Fruit fly (Drosophila melanogaster) whole organism, pupa: ENCODE data around the gene Ir87a.

ENCODE experiments used
- CG12605 ChIP-seq: fragments of 200-800 bp; sonication (Bioruptor generic); IDR thresholded peaks from 2 replicates; pipeline ENCODE4 v1.3.6; 2022; ENCODE audit warnings: missing biosample characterization, missing genetic modification characterization
- CG13204 ChIP-seq: fragments of 200-800 bp; sonication (Bioruptor generic); optimal IDR thresholded peaks from 2 replicates; lab custom pipeline; 2018; ENCODE audit warnings: missing biosample characterization, mild to moderate bottlenecking, missing genetic modification characterization, moderate library complexity
- CG17806 ChIP-seq: fragments of 200-800 bp; sonication (Bioruptor generic); optimal IDR thresholded peaks from 2 replicates; lab custom pipeline; 2018; ENCODE audit warnings: missing biosample characterization, mild to moderate bottlenecking, missing genetic modification characterization, moderate library complexity
- CG8159 ChIP-seq: fragments of 200-800 bp; sonication (Bioruptor generic); optimal IDR thresholded peaks from 3 replicates; lab custom pipeline; 2018; ENCODE audit warnings: missing biosample characterization, mild to moderate bottlenecking, missing genetic modification characterization, moderate library complexity
- D1 ChIP-seq: fragments of 200-800 bp; sonication (Bioruptor generic); optimal IDR thresholded peaks from 2 replicates; lab custom pipeline; 2018; ENCODE audit warnings: missing biosample characterization, mild to moderate bottlenecking, missing genetic modification characterization, moderate library complexity
- EcR ChIP-seq: fragments of 200-800 bp; sonication (Bioruptor generic); optimal IDR thresholded peaks from 3 replicates; lab custom pipeline; 2019; ENCODE audit warnings: missing biosample characterization, missing genetic modification characterization, mild to moderate bottlenecking, moderate library complexity, missing genetic modification reagents
- fd96Ca ChIP-seq: fragments of 200-800 bp; sonication (Bioruptor generic); IDR thresholded peaks from 3 replicates; pipeline ENCODE4 v1.3.6; 2022; ENCODE audit warnings: missing biosample characterization, missing genetic modification characterization
- gl ChIP-seq: fragments of 200-800 bp; sonication (Bioruptor generic); optimal IDR thresholded peaks from 2 replicates; lab custom pipeline; 2018; ENCODE audit warnings: missing biosample characterization, mild to moderate bottlenecking, missing genetic modification characterization

DNA sequence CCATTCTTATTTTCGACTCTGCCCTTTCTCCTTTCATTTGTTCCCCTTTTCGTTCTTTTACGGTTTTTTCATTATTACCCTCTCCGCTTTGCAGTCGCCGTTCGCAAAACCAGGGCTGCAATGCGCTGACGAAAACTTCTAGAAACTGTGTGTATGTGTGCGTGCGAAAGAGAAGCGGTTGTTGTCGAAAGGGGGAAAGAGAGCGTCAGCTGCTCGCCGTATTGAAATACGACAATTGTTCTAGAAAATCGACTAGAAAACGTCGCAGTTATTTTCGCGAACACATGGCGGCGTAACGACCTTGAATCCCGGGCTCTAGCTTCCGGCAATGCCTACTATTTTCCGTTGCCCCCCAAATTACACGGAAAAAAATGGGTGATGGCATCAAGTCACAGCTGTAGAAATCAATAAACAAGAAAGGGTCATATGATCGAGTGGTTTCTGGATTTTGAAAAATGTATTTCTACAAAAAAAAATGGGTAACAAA lies 37.4 kb upstream of the Ir87a start:
- TF ChIP-seq CG8159 (tag; lab: Kevin White, UChicago) (no peak), CG12605 (no peak), CG13204 (GFP tag; lab: Kevin White, UChicago) (no peak), D1 (tag; lab: Kevin White, UChicago) (no peak), EcR (GFP tag; lab: Kevin White, UChicago) (peak; percentile 6), fd96Ca (GFP tag; lab: Robert Waterston, UW) (no peak; the same call in 2 of the 3 replicates), CG17806 (no peak), gl (tag; lab: Kevin White, UChicago) (peak; percentile 1)
